Worm (Caenorhabditis elegans): ENCODE measurements around the gene R10E4.3.

- TF ChIP-seq elt-3 (tag; optimal IDR thresholded peaks at IDR 0.05) = no peak
- peak; percentile 35 for TF ChIP-seq drap-1 (GFP tag; optimal IDR thresholded peaks at IDR 0.05)
- peak; percentile 10 for TF ChIP-seq mep-1 (tag; optimal IDR thresholded peaks at IDR 0.05)
- TF ChIP-seq nhr-28 (tag; optimal IDR thresholded peaks at IDR 0.05) = no peak
- TF ChIP-seq ceh-43 (GFP tag; optimal IDR thresholded peaks at IDR 0.05) = no peak
- peak; percentile 36 for TF ChIP-seq mls-2 (tag; optimal IDR thresholded peaks at IDR 0.05)
- TF ChIP-seq elt-1 (tag; optimal IDR thresholded peaks at IDR 0.05; ENCODE audit: borderline replicate concordance, insufficient read depth) = no peak
- peak; percentile 13 for TF ChIP-seq lin-13 (tag; optimal IDR thresholded peaks at IDR 0.05)
- TF ChIP-seq ztf-11 (tag; optimal IDR thresholded peaks at IDR 0.05) = no peak
These were observed 6.8 kb downstream of the R10E4.3 start, which contains the start of gene sup-26 for ce11 chrIII:4280215-4281173.

All from whole organism, mixed stage, embryonic.